Worm (Caenorhabditis elegans) whole organism, late embryonic: ENCODE data around the gene bus-8B.
A peak's percentile ranks its signal among the peaks of the same experiment; 100 is the strongest.

Experiments
- C08G9.2 ChIP-seq: sonication (generic microtip); optimal IDR thresholded peaks from 2 replicates; lab custom pipeline; 2016; ENCODE audit warnings: mild to moderate bottlenecking, missing genetic modification characterization, moderate library complexity, missing compliant biosample characterization
- F13H6.1 ChIP-seq: sonication (generic microtip); optimal IDR thresholded peaks from 2 replicates; lab custom pipeline; 2016; ENCODE audit warnings: missing genetic modification characterization, missing compliant biosample characterization
- Y22D7AL.16 ChIP-seq: sonication (generic microtip); optimal IDR thresholded peaks from 2 replicates; lab custom pipeline; 2016; ENCODE audit warnings: missing genetic modification characterization, missing compliant biosample characterization
- ahr-1 ChIP-seq: sonication (generic microtip); optimal IDR thresholded peaks from 2 replicates; lab custom pipeline; 2016; ENCODE audit warnings: missing genetic modification characterization, missing compliant biosample characterization
- ceh-18 ChIP-seq: sonication (generic microtip); optimal IDR thresholded peaks from 2 replicates; lab custom pipeline; 2016; ENCODE audit warnings: missing genetic modification characterization, missing compliant biosample characterization
- ceh-2 ChIP-seq: sonication (generic microtip); optimal IDR thresholded peaks from 2 replicates; lab custom pipeline; 2016; ENCODE audit warnings: missing genotype, missing genetic modification characterization, missing compliant biosample characterization
- ceh-22 ChIP-seq: sonication (generic microtip); optimal IDR thresholded peaks from 2 replicates; lab custom pipeline; 2017; ENCODE audit warnings: missing biosample characterization, missing genetic modification characterization
- ceh-31 ChIP-seq: sonication (generic microtip); optimal IDR thresholded peaks from 2 replicates; lab custom pipeline; 2016; ENCODE audit warnings: missing genetic modification characterization, missing compliant biosample characterization
- ceh-34 ChIP-seq: sonication (generic microtip); optimal IDR thresholded peaks from 2 replicates; lab custom pipeline; 2016; ENCODE audit warnings: mild to moderate bottlenecking, missing genetic modification characterization, missing compliant biosample characterization
- ceh-45 ChIP-seq: fragments of 200-800 bp; sonication (Bioruptor generic); IDR thresholded peaks from 2 replicates; pipeline ENCODE4 v1.3.6; 2022; ENCODE audit warnings: missing genetic modification reagents, missing genetic modification characterization, missing compliant biosample characterization
- ceh-48 ChIP-seq: sonication (generic microtip); optimal IDR thresholded peaks from 2 replicates; lab custom pipeline; 2016; ENCODE audit warnings: missing genetic modification characterization, inconsistent platforms, missing compliant biosample characterization
- ceh-6 ChIP-seq: fragments of 200-800 bp; sonication (Bioruptor generic); optimal IDR thresholded peaks from 2 replicates; lab custom pipeline; 2018; ENCODE audit warnings: mild to moderate bottlenecking, missing genetic modification characterization, missing compliant biosample characterization
- ceh-9 ChIP-seq: sonication (generic microtip); optimal IDR thresholded peaks from 2 replicates; lab custom pipeline; 2016; ENCODE audit warnings: mild to moderate bottlenecking, missing genetic modification characterization, inconsistent platforms, missing compliant biosample characterization
- dve-1 ChIP-seq: sonication (generic microtip); optimal IDR thresholded peaks from 2 replicates; lab custom pipeline; 2017; ENCODE audit warnings: antibody characterized with exemption, mild to moderate bottlenecking, missing genetic modification characterization, missing compliant biosample characterization
- elt-2 ChIP-seq: sonication (generic microtip); optimal IDR thresholded peaks from 2 replicates; lab custom pipeline; 2016; ENCODE audit warnings: missing genetic modification reagents, missing genetic modification characterization, missing compliant biosample characterization
- ets-4 ChIP-seq: sonication (generic microtip); optimal IDR thresholded peaks from 2 replicates; lab custom pipeline; 2016; ENCODE audit warnings: missing genetic modification characterization, missing compliant biosample characterization
- eyg-1 ChIP-seq: sonication (generic microtip); optimal IDR thresholded peaks from 2 replicates; lab custom pipeline; 2016; ENCODE audit warnings: missing genotype, missing genetic modification characterization, missing compliant biosample characterization
- fax-1 ChIP-seq: sonication (generic microtip); optimal IDR thresholded peaks from 2 replicates; lab custom pipeline; 2016; ENCODE audit warnings: missing genotype, missing genetic modification characterization, missing compliant biosample characterization
- fkh-10 ChIP-seq: fragments of 150-350 bp; optimal IDR thresholded peaks from 2 replicates; lab custom pipeline; 2014; ENCODE audit warnings: missing biosample characterization, missing genetic modification reagents, missing genetic modification characterization
- gmeb-2 ChIP-seq: sonication (generic microtip); optimal IDR thresholded peaks from 2 replicates; lab custom pipeline; 2016; ENCODE audit warnings: missing genetic modification characterization, inconsistent platforms, missing compliant biosample characterization
- hlh-13 ChIP-seq: fragments of 200-800 bp; sonication (Bioruptor generic); optimal IDR thresholded peaks from 2 replicates; lab custom pipeline; 2018; ENCODE audit warnings: mild to moderate bottlenecking, missing genetic modification characterization, missing compliant biosample characterization
- hlh-15 ChIP-seq: sonication (generic microtip); optimal IDR thresholded peaks from 2 replicates; lab custom pipeline; 2016; ENCODE audit warnings: missing genetic modification characterization, missing compliant biosample characterization
- hlh-30 ChIP-seq: sonication (generic microtip); optimal IDR thresholded peaks from 2 replicates; lab custom pipeline; 2017; ENCODE audit warnings: antibody characterized with exemption, missing genetic modification characterization, missing compliant biosample characterization; ENCODE audit not compliant: insufficient read depth
- lim-6 ChIP-seq: sonication (generic microtip); optimal IDR thresholded peaks from 2 replicates; lab custom pipeline; 2016; ENCODE audit warnings: missing genetic modification characterization, missing compliant biosample characterization
- madf-2 ChIP-seq: sonication (generic microtip); optimal IDR thresholded peaks from 2 replicates; lab custom pipeline; 2017; ENCODE audit warnings: missing genetic modification characterization, missing compliant biosample characterization
- nfya-1 ChIP-seq: sonication (generic microtip); optimal IDR thresholded peaks from 2 replicates; lab custom pipeline; 2017; ENCODE audit warnings: missing genetic modification characterization, mild to moderate bottlenecking, missing compliant biosample characterization, antibody characterized with exemption, moderate library complexity
- npax-4 ChIP-seq: sonication (generic microtip); optimal IDR thresholded peaks from 2 replicates; lab custom pipeline; 2016; ENCODE audit warnings: missing genetic modification characterization, missing compliant biosample characterization
- odd-2 ChIP-seq: sonication (generic microtip); optimal IDR thresholded peaks from 2 replicates; lab custom pipeline; 2017; ENCODE audit warnings: antibody characterized with exemption, mild to moderate bottlenecking, missing genetic modification characterization, missing compliant biosample characterization
- pat-9 ChIP-seq: fragments of 200-800 bp; sonication (Bioruptor generic); optimal IDR thresholded peaks from 2 replicates; lab custom pipeline; 2018; ENCODE audit warnings: mild to moderate bottlenecking, missing genetic modification characterization, moderate library complexity, missing compliant biosample characterization
- pqm-1 ChIP-seq: sonication (generic microtip); optimal IDR thresholded peaks from 2 replicates; lab custom pipeline; 2016; ENCODE audit warnings: missing genetic modification characterization, missing compliant biosample characterization
- pros-1 ChIP-seq: fragments of 150-350 bp; optimal IDR thresholded peaks from 2 replicates; lab custom pipeline; 2014; ENCODE audit warnings: missing biosample characterization, missing genetic modification reagents, missing genetic modification characterization
- sox-2 ChIP-seq: fragments of 200-800 bp; sonication (Bioruptor generic); IDR thresholded peaks from 2 replicates; pipeline ENCODE4 v1.3.6; 2022; ENCODE audit warnings: missing genetic modification reagents, missing genetic modification characterization, missing compliant biosample characterization
- sox-4 ChIP-seq: sonication (generic microtip); optimal IDR thresholded peaks from 2 replicates; lab custom pipeline; 2017; ENCODE audit warnings: mild to moderate bottlenecking, missing genetic modification characterization, inconsistent platforms, missing compliant biosample characterization
- syd-9 ChIP-seq: sonication (generic microtip); optimal IDR thresholded peaks from 2 replicates; lab custom pipeline; 2016; ENCODE audit warnings: mild to moderate bottlenecking, missing genetic modification characterization, moderate library complexity, missing compliant biosample characterization
- ttx-3 ChIP-seq: sonication (generic microtip); optimal IDR thresholded peaks from 2 replicates; lab custom pipeline; 2016; ENCODE audit warnings: missing genetic modification reagents, missing genetic modification characterization, missing compliant biosample characterization
- unc-3 ChIP-seq, 2 experiments: fragments of 200-800 bp in 1 of 2; sonication (Bioruptor generic) in 1 of 2; sonication (generic microtip) in 1 of 2; conservative IDR thresholded peaks in 1 of 2; optimal IDR thresholded peaks in 1 of 2; 2 replicates each; pipeline versions ENCODE4 v1.3.6 to Lab custom; 2016 to 2022; ENCODE audit warnings: missing compliant biosample characterization in 2 of 2, missing genetic modification characterization in 2 of 2, missing genetic modification reagents in 1 of 2
- unc-86 ChIP-seq: sonication (generic microtip); optimal IDR thresholded peaks from 2 replicates; lab custom pipeline; 2016; ENCODE audit warnings: missing genetic modification characterization, missing compliant biosample characterization
- ztf-16 ChIP-seq: sonication (generic microtip); optimal IDR thresholded peaks from 2 replicates; lab custom pipeline; 2017; ENCODE audit warnings: missing genetic modification characterization, missing compliant biosample characterization

Gene bus-8B

DNA sequence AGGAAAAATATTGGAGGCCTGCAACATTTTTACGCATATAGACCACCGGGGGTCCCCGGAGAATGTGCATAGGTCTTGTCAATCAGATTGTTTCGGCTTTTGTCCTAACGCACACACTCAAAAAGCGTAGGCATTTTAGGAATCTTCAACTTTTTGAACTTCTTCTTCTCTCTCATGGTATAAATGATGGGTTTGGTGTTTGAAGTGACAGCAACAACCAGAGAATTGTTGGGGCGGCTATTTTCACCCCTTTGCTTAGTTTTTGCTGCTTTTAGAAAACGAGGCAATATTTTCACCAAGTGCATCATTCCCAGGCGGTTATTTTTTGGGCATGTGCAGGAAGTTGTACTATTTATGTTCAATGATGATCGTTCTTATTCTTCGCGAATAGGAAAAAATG, 41.4 kb upstream of the bus-8B start:
- TF ChIP-seq hlh-30 (no peak), C08G9.2 (tag; lab: Kevin White, UChicago) (no peak), lim-6 (no peak), dve-1 (tag; lab: Kevin White, UChicago) (no peak), ceh-2 (no peak), ceh-9 (no peak), ahr-1 (tag; lab: Kevin White, UChicago) (no peak)

- TF ChIP-seq elt-2 (tag; lab: Kevin White, UChicago) (peak; percentile 61), gmeb-2 (no peak), npax-4 (tag; lab: Kevin White, UChicago) (no peak), ceh-22 (tag; lab: Kevin White, UChicago) (no peak)
Observed at ce11 chrX:5455107-5455506, 38.0 kb upstream of the bus-8B start.

DNA sequence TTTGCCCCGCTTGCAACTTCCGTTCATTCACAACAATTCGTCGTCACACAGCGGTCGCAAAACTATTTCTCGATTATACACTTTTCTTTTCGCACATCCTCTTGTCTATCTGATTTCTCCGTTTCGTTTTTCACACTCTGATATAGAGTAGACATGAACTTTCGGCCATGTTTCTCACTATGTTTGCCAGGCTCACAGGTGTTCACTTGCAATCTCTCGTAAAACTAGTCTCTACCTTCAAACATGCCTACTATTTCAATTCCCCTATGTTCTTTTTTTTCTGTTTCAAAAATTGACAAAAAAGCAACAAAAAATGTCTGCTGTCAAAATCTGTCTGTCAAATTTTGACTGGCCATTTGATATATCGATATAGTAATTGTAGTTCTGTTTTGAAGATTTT, 35.9 kb upstream of the bus-8B start:
- TF ChIP-seq ets-4 (tag; lab: Kevin White, UChicago) (no peak), hlh-30 (no peak), nfya-1 (tag; lab: Kevin White, UChicago) (no peak), ceh-18 (tag; lab: Kevin White, UChicago) (no peak), ttx-3 (tag; lab: Kevin White, UChicago) (no peak), ceh-6 (GFP tag; lab: Kevin White, UChicago) (no peak), unc-3 (GFP tag; conservative IDR thresholded peaks at IDR 0.05; lab: Robert Waterston, UW) (no peak), unc-3 (tag; optimal IDR thresholded peaks at IDR 0.05; lab: Kevin White, UChicago) (no peak), sox-4 (tag; lab: Kevin White, UChicago) (no peak), syd-9 (tag; lab: Kevin White, UChicago) (no peak), ceh-34 (no peak), hlh-15 (tag; lab: Kevin White, UChicago) (no peak), hlh-13 (GFP tag; lab: Kevin White, UChicago) (no peak)

DNA sequence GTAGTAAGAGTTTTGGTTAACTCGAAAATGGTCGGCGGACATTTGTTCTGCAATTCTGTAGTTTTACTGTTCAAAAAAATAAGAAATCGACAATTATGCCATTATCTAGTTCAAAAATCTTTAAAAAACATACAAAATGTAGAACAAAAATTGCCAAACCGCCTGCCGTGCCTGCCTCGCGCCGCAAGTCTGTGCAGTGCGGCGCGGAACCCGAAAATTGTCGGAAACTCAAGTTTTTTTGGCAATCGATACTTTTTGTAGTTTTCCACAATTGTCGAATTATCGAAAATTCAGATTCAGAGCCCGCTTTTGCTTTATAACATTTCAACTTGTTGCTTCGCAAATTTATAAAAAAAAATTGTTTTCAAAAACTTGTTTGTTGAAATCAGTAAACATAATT, 35.1 kb upstream of the bus-8B start:
- TF ChIP-seq fax-1 (tag; lab: Kevin White, UChicago) = no peak
- TF ChIP-seq F13H6.1 (tag; lab: Kevin White, UChicago) = no peak
- no peak for TF ChIP-seq odd-2 (tag; lab: Kevin White, UChicago)
- TF ChIP-seq eyg-1 (tag; lab: Kevin White, UChicago) = no peak
- TF ChIP-seq madf-2 (tag; lab: Kevin White, UChicago) = no peak
- no peak for TF ChIP-seq ceh-45 (GFP tag; lab: Robert Waterston, UW)
- TF ChIP-seq ets-4 (tag; lab: Kevin White, UChicago) = no peak
- no peak for TF ChIP-seq pros-1 (tag; lab: Kevin White, UChicago)
- no peak for TF ChIP-seq pqm-1

DNA sequence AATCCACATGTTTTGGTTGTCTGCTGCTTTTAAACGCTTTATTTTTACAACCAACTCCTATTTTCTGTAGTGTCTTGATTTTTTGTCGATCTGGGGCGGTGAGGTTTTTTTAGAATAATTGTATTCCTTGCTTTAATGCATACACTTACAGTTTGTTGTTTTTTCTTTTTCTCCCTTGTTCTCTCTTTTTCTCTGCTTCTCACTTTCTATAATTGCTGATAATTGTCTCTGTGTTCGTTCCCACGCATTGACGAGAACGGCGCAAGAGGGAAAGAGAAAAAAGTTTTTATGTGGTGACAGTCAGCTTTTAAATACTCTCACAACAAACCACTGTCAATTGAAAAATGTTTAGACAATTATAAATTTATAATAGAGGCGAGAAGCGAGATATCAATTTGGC, 34.4 kb upstream of the bus-8B start:
- TF ChIP-seq syd-9 (tag; lab: Kevin White, UChicago) (no peak), gmeb-2 (no peak), ceh-48 (tag; lab: Kevin White, UChicago) (no peak), fkh-10 (GFP tag; lab: Kevin White, UChicago) (no peak), dve-1 (tag; lab: Kevin White, UChicago) (no peak), eyg-1 (tag; lab: Kevin White, UChicago) (no peak), pqm-1 (no peak)

- TF ChIP-seq Y22D7AL.16 (tag; lab: Kevin White, UChicago) (no peak), ceh-31 (tag; lab: Kevin White, UChicago) (no peak), gmeb-2 (no peak), ceh-45 (GFP tag; lab: Robert Waterston, UW) (no peak), fax-1 (tag; lab: Kevin White, UChicago) (no peak), sox-2 (no peak), lim-6 (no peak), ceh-9 (no peak), unc-86 (no peak), pat-9 (tag; lab: Kevin White, UChicago) (no peak), ztf-16 (tag; lab: Kevin White, UChicago) (no peak)
Observed at ce11 chrX:5460930-5461329, 32.2 kb upstream of the bus-8B start, which contains the start of gene ddr-1. Gene ddr-1 (plus strand): TSS chrX:5461230.
